Worm (Caenorhabditis elegans): ENCODE data around the gene T19D2.3.

- no peak for TF ChIP-seq ama-1 (optimal IDR thresholded peaks at IDR 0.05)
- no peak for TF ChIP-seq tbx-37 (GFP tag; conservative IDR thresholded peaks at IDR 0.05)
These were observed 20.2 kb downstream of the T19D2.3 start for ce11 chrX:3959221-3959620.

All from whole organism, early embryonic.